Worm (Caenorhabditis elegans) whole organism, L1 larva: ENCODE data around the gene cdh-7.

Source experiments
- ceh-8 ChIP-seq: fragments of 200-800 bp; sonication (Bioruptor generic); optimal IDR thresholded peaks from 2 replicates; lab custom pipeline; 2018; ENCODE audit warnings: mild to moderate bottlenecking, missing genetic modification characterization, moderate library complexity, missing compliant biosample characterization
- ceh-82 ChIP-seq, 3 experiments: fragments of 150-350 bp in 1 of 3; sonication (generic microtip) in 2 of 3; optimal IDR thresholded peaks; 2 replicates each; lab custom pipeline; 2014 to 2017; ENCODE audit warnings: missing biosample characterization in 3 of 3, missing genetic modification characterization in 3 of 3
- elt-3 ChIP-seq, 6 experiments: fragments of 150-350 bp in 1 of 6; sonication (generic microtip); optimal IDR thresholded peaks; 2 replicates each; lab custom pipeline; 2017 to 2018; ENCODE audit warnings: missing biosample characterization in 6 of 6, missing genetic modification characterization in 6 of 6, inconsistent platforms in 1 of 6
- fkh-10 ChIP-seq: sonication (generic microtip); optimal IDR thresholded peaks from 2 replicates; lab custom pipeline; 2017; ENCODE audit warnings: missing biosample characterization, missing genetic modification reagents, missing genetic modification characterization
- fos-1 ChIP-seq: fragments of 150-350 bp; optimal IDR thresholded peaks from 2 replicates; lab custom pipeline; 2014; ENCODE audit warnings: missing biosample characterization, missing genetic modification characterization
- lin-35 ChIP-seq, 2 experiments: fragments of 150-350 bp; optimal IDR thresholded peaks; 2 replicates each; lab custom pipeline; 2014; ENCODE audit warnings: missing biosample characterization in 2 of 2, missing genetic modification characterization in 2 of 2, missing genetic modification reagents in 2 of 2
- nhr-28 ChIP-seq: fragments of 150-350 bp; optimal IDR thresholded peaks from 2 replicates; lab custom pipeline; 2014; ENCODE audit warnings: missing biosample characterization, missing genetic modification characterization
- pqm-1 ChIP-seq: sonication (generic microtip); optimal IDR thresholded peaks from 3 replicates; lab custom pipeline; 2017; ENCODE audit warnings: missing biosample characterization, missing genetic modification characterization
- sptf-1 ChIP-seq: fragments of 150-350 bp; optimal IDR thresholded peaks from 2 replicates; lab custom pipeline; 2014; ENCODE audit warnings: missing biosample characterization, missing genetic modification characterization
- zip-4 ChIP-seq: fragments of 200-800 bp; sonication (Bioruptor generic); optimal IDR thresholded peaks from 2 replicates; lab custom pipeline; 2018; ENCODE audit warnings: mild to moderate bottlenecking, missing genetic modification characterization, moderate library complexity, missing compliant biosample characterization

ce11 chrII:14810609-14811008 lies 32.4 kb upstream of the cdh-7 start:
- TF ChIP-seq fos-1 (tag; lab: Kevin White, UChicago) (no peak), sptf-1 (no peak), nhr-28 (tag; lab: Kevin White, UChicago) (no peak), ceh-82 (tag; optimal IDR thresholded peaks at IDR 0.05; lab: Kevin White, UChicago) (peak in 1 of 3 experiments; percentile 43), zip-4 (GFP tag; lab: Kevin White, UChicago) (no peak), fkh-10 (GFP tag; lab: Kevin White, UChicago) (peak; percentile 58), ceh-8 (GFP tag; lab: Kevin White, UChicago) (no peak), lin-35 (GFP tag; optimal IDR thresholded peaks at IDR 0.05; lab: Kevin White, UChicago) (no peak), pqm-1 (no peak), elt-3 (tag; optimal IDR thresholded peaks at IDR 0.05; lab: Kevin White, UChicago) (no peak)
